Fruit fly (Drosophila melanogaster) whole organism, embryonic: ENCODE measurements around the gene CG42726.

Experiments used
- Adf1 ChIP-seq: fragments of 200-800 bp; sonication (Bioruptor generic); IDR thresholded peaks from 2 replicates; pipeline ENCODE4 v1.3.6; 2022; ENCODE audit warnings: missing biosample characterization, missing genetic modification characterization
- Antp ChIP-seq: fragments of 200-800 bp; sonication (Bioruptor generic); optimal IDR thresholded peaks from 3 replicates; lab custom pipeline; 2016; ENCODE audit warnings: missing biosample characterization, missing genetic modification characterization
- Bgb ChIP-seq: fragments of 200-800 bp; sonication (Bioruptor generic); IDR thresholded peaks from 2 replicates; pipeline ENCODE4 v1.3.6; 2022; ENCODE audit warnings: missing biosample characterization, missing genetic modification characterization; ENCODE audit not compliant: partially characterized antibody
- Bteb2 ChIP-seq: fragments of 200-800 bp; sonication (Bioruptor generic); optimal IDR thresholded peaks from 2 replicates; lab custom pipeline; 2016; ENCODE audit warnings: missing biosample characterization, missing genetic modification characterization
- CG11723 ChIP-seq: fragments of 200-800 bp; sonication (Bioruptor generic); optimal IDR thresholded peaks from 2 replicates; lab custom pipeline; 2017; ENCODE audit warnings: missing biosample characterization, mild to moderate bottlenecking, missing genetic modification characterization
- CG12155 ChIP-seq: fragments of 200-800 bp; sonication (Bioruptor generic); optimal IDR thresholded peaks from 3 replicates; lab custom pipeline; 2016; ENCODE audit warnings: missing biosample characterization, missing genetic modification characterization
- CG13424 ChIP-seq: fragments of 200-800 bp; sonication (Bioruptor generic); optimal IDR thresholded peaks from 2 replicates; lab custom pipeline; 2019; ENCODE audit warnings: missing biosample characterization, mild to moderate bottlenecking, missing genetic modification characterization, moderate library complexity
- CG14710 ChIP-seq: fragments of 200-800 bp; sonication (Bioruptor generic); optimal IDR thresholded peaks from 3 replicates; lab custom pipeline; 2019; ENCODE audit warnings: missing biosample characterization, mild to moderate bottlenecking, missing genetic modification characterization, moderate library complexity
- CG15011 ChIP-seq: fragments of 200-800 bp; sonication (Bioruptor generic); optimal IDR thresholded peaks from 3 replicates; lab custom pipeline; 2018; ENCODE audit warnings: missing biosample characterization, mild to moderate bottlenecking, missing genetic modification characterization
- CG15514 ChIP-seq: fragments of 200-800 bp; sonication (Bioruptor generic); optimal IDR thresholded peaks from 3 replicates; lab custom pipeline; 2017; ENCODE audit warnings: missing biosample characterization, missing genetic modification characterization, mild to moderate bottlenecking, moderate library complexity, missing genetic modification reagents
- CG17829 ChIP-seq: fragments of 200-800 bp; optimal IDR thresholded peaks from 2 replicates; lab custom pipeline; 2019; ENCODE audit warnings: missing biosample characterization, mild to moderate bottlenecking, missing genetic modification characterization, moderate library complexity
- CG18599 ChIP-seq: fragments of 200-800 bp; sonication (Bioruptor generic); optimal IDR thresholded peaks from 3 replicates; lab custom pipeline; 2017; ENCODE audit warnings: missing biosample characterization, missing genetic modification characterization, mild to moderate bottlenecking, moderate library complexity, missing genetic modification reagents
- CG2889 ChIP-seq: fragments of 200-800 bp; sonication (Bioruptor generic); IDR thresholded peaks from 3 replicates; pipeline ENCODE4 v1.3.6; 2022; ENCODE audit warnings: missing biosample characterization, missing genetic modification characterization
- CG3838 ChIP-seq: fragments of 200-800 bp; sonication (Bioruptor generic); optimal IDR thresholded peaks from 3 replicates; lab custom pipeline; 2016; ENCODE audit warnings: missing biosample characterization, missing genetic modification characterization
- CG42726 ChIP-seq: fragments of 200-800 bp; sonication (Bioruptor generic); IDR thresholded peaks from 2 replicates; pipeline ENCODE4 v1.3.6; 2022; ENCODE audit warnings: missing biosample characterization, missing genetic modification characterization; ENCODE audit not compliant: partially characterized antibody
- CG4360 ChIP-seq: fragments of 200-800 bp; sonication (Bioruptor generic); IDR thresholded peaks from 2 replicates; pipeline ENCODE4 v1.3.6; 2022; ENCODE audit warnings: missing biosample characterization, missing genetic modification characterization
- CG6654 ChIP-seq: fragments of 200-800 bp; sonication (Bioruptor generic); optimal IDR thresholded peaks from 2 replicates; lab custom pipeline; 2017; ENCODE audit warnings: missing biosample characterization, mild to moderate bottlenecking, missing genetic modification characterization
- CG6791 ChIP-seq: fragments of 200-800 bp; sonication (Bioruptor generic); IDR thresholded peaks from 3 replicates; pipeline ENCODE4 v1.3.6; 2022; ENCODE audit warnings: missing biosample characterization, missing genetic modification characterization; ENCODE audit not compliant: partially characterized antibody
- CG6854 ChIP-seq: fragments of 200-800 bp; sonication (Bioruptor generic); optimal IDR thresholded peaks from 3 replicates; lab custom pipeline; 2017; ENCODE audit warnings: missing biosample characterization, mild to moderate bottlenecking, missing genetic modification characterization
- CG9817 ChIP-seq: fragments of 200-800 bp; sonication (Bioruptor generic); optimal IDR thresholded peaks from 2 replicates; lab custom pipeline; 2018; ENCODE audit warnings: missing biosample characterization, mild to moderate bottlenecking, missing genetic modification characterization, moderate library complexity
- CoRest ChIP-seq: fragments of 200-800 bp; sonication (Bioruptor generic); optimal IDR thresholded peaks from 3 replicates; lab custom pipeline; 2018; ENCODE audit warnings: missing biosample characterization, mild to moderate bottlenecking, missing genetic modification characterization, moderate library complexity
- Dll ChIP-seq: fragments of 200-800 bp; sonication (Bioruptor generic); IDR thresholded peaks from 4 replicates; pipeline ENCODE4 v1.3.6; 2022; ENCODE audit warnings: missing biosample characterization, missing genetic modification characterization; ENCODE audit not compliant: partially characterized antibody
- Dref ChIP-seq: fragments of 200-800 bp; sonication (Bioruptor generic); IDR thresholded peaks from 2 replicates; pipeline ENCODE4 v1.3.6; 2022; ENCODE audit warnings: missing biosample characterization, missing genetic modification characterization
- Fer1 ChIP-seq: fragments of 200-800 bp; sonication (Bioruptor generic); optimal IDR thresholded peaks from 2 replicates; lab custom pipeline; 2017; ENCODE audit warnings: missing biosample characterization, mild to moderate bottlenecking, missing genetic modification characterization
- Hr39 ChIP-seq: fragments of >200 bp; optimal IDR thresholded peaks from 2 replicates; lab custom pipeline; 2017
- Meics ChIP-seq: fragments of 200-800 bp; sonication (Bioruptor generic); optimal IDR thresholded peaks from 2 replicates; lab custom pipeline; 2017; ENCODE audit warnings: missing biosample characterization, mild to moderate bottlenecking, missing genetic modification characterization
- Mes4 ChIP-seq: fragments of 200-800 bp; sonication (Bioruptor generic); optimal IDR thresholded peaks from 2 replicates; lab custom pipeline; 2016; ENCODE audit warnings: missing biosample characterization, missing genetic modification characterization
- Nf-YC ChIP-seq: fragments of 200-800 bp; optimal IDR thresholded peaks from 3 replicates; lab custom pipeline; 2019; ENCODE audit warnings: missing biosample characterization, mild to moderate bottlenecking, missing genetic modification characterization, moderate library complexity
- Rfx ChIP-seq: fragments of 200-800 bp; sonication (Bioruptor generic); IDR thresholded peaks from 2 replicates; pipeline ENCODE4 v1.3.6; 2022; ENCODE audit warnings: missing biosample characterization, missing genetic modification characterization
- Scr ChIP-seq: fragments of 200-800 bp; sonication (Bioruptor generic); IDR thresholded peaks from 2 replicates; pipeline ENCODE4 v1.3.6; 2022; ENCODE audit warnings: missing biosample characterization, missing genetic modification characterization; ENCODE audit not compliant: partially characterized antibody
- Vsx1 ChIP-seq: fragments of 200-800 bp; sonication (Bioruptor generic); optimal IDR thresholded peaks from 2 replicates; lab custom pipeline; 2017; ENCODE audit warnings: missing biosample characterization, mild to moderate bottlenecking, missing genetic modification characterization, missing genetic modification reagents
- ab ChIP-seq: fragments of 200-800 bp; sonication (Bioruptor generic); optimal IDR thresholded peaks from 2 replicates; lab custom pipeline; 2016; ENCODE audit warnings: missing biosample characterization, missing genetic modification characterization
- amos ChIP-seq: fragments of 200-800 bp; sonication (Bioruptor generic); IDR thresholded peaks from 2 replicates; pipeline ENCODE4 v1.3.6; 2022; ENCODE audit warnings: missing biosample characterization, missing genetic modification characterization; ENCODE audit not compliant: partially characterized antibody
- bowl ChIP-seq: fragments of 200-800 bp; sonication (Bioruptor generic); IDR thresholded peaks from 2 replicates; pipeline ENCODE4 v1.3.6; 2022; ENCODE audit warnings: missing biosample characterization, missing genetic modification characterization
- bsh ChIP-seq, 2 experiments: fragments of 200-800 bp; sonication (Bioruptor generic); optimal IDR thresholded peaks; 2 replicates each; lab custom pipeline; 2017 to 2018; ENCODE audit warnings: mild to moderate bottlenecking in 2 of 2, missing biosample characterization in 2 of 2, missing genetic modification characterization in 2 of 2, moderate library complexity in 1 of 2
- cad ChIP-seq: fragments of >200 bp; optimal IDR thresholded peaks from 2 replicates; lab custom pipeline; 2017; ENCODE audit warnings: missing biosample characterization, missing genetic modification characterization
- gt ChIP-seq: fragments of 200-800 bp; sonication (Bioruptor generic); IDR thresholded peaks from 2 replicates; pipeline ENCODE4 v1.3.6; 2022; ENCODE audit warnings: missing biosample characterization, missing genetic modification characterization
- lilli ChIP-seq: fragments of 200-800 bp; sonication (Bioruptor generic); optimal IDR thresholded peaks from 3 replicates; lab custom pipeline; 2016; ENCODE audit warnings: missing biosample characterization, missing genetic modification characterization
- lmd ChIP-seq: fragments of 200-800 bp; sonication (Bioruptor generic); IDR thresholded peaks from 2 replicates; pipeline ENCODE4 v1.3.6; 2022; ENCODE audit warnings: missing biosample characterization, missing genetic modification characterization
- phol ChIP-seq: fragments of 200-800 bp; sonication (Bioruptor generic); optimal IDR thresholded peaks from 3 replicates; lab custom pipeline; 2018; ENCODE audit warnings: missing biosample characterization, mild to moderate bottlenecking, missing genetic modification characterization, moderate library complexity
- pum ChIP-seq: fragments of 200-800 bp; sonication (Bioruptor generic); optimal IDR thresholded peaks from 2 replicates; lab custom pipeline; 2016; ENCODE audit warnings: missing biosample characterization, missing genetic modification characterization
- pzg ChIP-seq: fragments of 200-800 bp; sonication (Bioruptor generic); optimal IDR thresholded peaks from 3 replicates; lab custom pipeline; 2018; ENCODE audit warnings: missing biosample characterization, mild to moderate bottlenecking, missing genetic modification characterization, moderate library complexity
- run ChIP-seq: fragments of 200-800 bp; sonication (Bioruptor generic); optimal IDR thresholded peaks from 3 replicates; lab custom pipeline; 2018; ENCODE audit warnings: missing biosample characterization, mild to moderate bottlenecking, missing genetic modification characterization
- slou ChIP-seq: fragments of 200-800 bp; sonication (Bioruptor generic); optimal IDR thresholded peaks from 3 replicates; lab custom pipeline; 2016; ENCODE audit warnings: missing biosample characterization, missing genetic modification characterization
- sr ChIP-seq: fragments of 200-800 bp; sonication (Bioruptor generic); IDR thresholded peaks from 3 replicates; pipeline ENCODE4 v1.3.6; 2022; ENCODE audit warnings: missing biosample characterization, missing genetic modification characterization
- tin ChIP-seq: fragments of 200-800 bp; sonication (Bioruptor generic); optimal IDR thresholded peaks from 3 replicates; lab custom pipeline; 2016; ENCODE audit warnings: missing biosample characterization, missing genetic modification characterization
- tll ChIP-seq, 2 experiments: fragments of 200-800 bp in 1 of 2; fragments of >200 bp in 1 of 2; sonication (Bioruptor generic) in 1 of 2; optimal IDR thresholded peaks; 2 replicates each; lab custom pipeline; 2017 to 2019; ENCODE audit warnings: missing biosample characterization in 2 of 2, missing genetic modification characterization in 2 of 2, mild to moderate bottlenecking in 1 of 2, moderate library complexity in 1 of 2
- trem ChIP-seq: fragments of 200-800 bp; optimal IDR thresholded peaks from 3 replicates; lab custom pipeline; 2019; ENCODE audit warnings: missing biosample characterization, mild to moderate bottlenecking, missing genetic modification characterization, moderate library complexity
- zf30C ChIP-seq: fragments of 200-800 bp; sonication (Bioruptor generic); optimal IDR thresholded peaks from 3 replicates; lab custom pipeline; 2018; ENCODE audit warnings: missing biosample characterization, mild to moderate bottlenecking, missing genetic modification characterization
- zfh2 ChIP-seq: fragments of 200-800 bp; sonication (Bioruptor generic); optimal IDR thresholded peaks from 2 replicates; lab custom pipeline; 2016; ENCODE audit warnings: missing biosample characterization, missing genetic modification characterization

The CG42726 gene

DNA sequence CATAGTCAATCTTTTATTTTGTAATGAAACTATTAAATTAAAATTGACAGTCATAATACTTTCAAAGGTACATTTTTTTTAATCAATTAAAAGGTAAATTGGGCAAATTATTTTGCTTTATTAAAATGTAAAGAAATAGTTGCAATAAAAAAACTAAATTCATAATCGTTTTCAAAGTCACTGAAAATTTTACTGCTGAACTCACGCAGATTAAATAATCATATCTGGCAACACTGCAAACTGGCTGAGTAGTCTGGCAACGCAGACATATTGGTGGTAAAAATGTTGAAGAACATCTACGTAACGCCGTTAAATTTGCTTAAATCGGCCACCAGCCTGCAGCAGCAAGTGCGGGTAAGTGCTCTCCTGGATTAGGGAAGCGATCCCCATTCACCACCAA is 17.4 kb upstream of the CG42726 start, which contains the start of gene mRpL9:
Gene mRpL9 (plus strand): TSS at position 267 of the 400 bp plus-strand sequence.
- TF ChIP-seq CG6854 (GFP tag; lab: Kevin White, UChicago) (no peak), pum (peak; percentile 9), sr (GFP tag; lab: Robert Waterston, UW) (no peak), CG18599 (GFP tag; lab: Kevin White, UChicago) (no peak), Dll (GFP tag; lab: Robert Waterston, UW) (peak; percentile 49; the same call in 2 of the 4 replicates), CG15011 (GFP tag; lab: Kevin White, UChicago) (no peak), bowl (no peak), CG13424 (peak; percentile 22), CG6654 (GFP tag; lab: Kevin White, UChicago) (no peak), Meics (GFP tag; lab: Kevin White, UChicago) (peak; percentile 6), tin (GFP tag; lab: Kevin White, UChicago) (peak; percentile 20), amos (GFP tag; lab: Robert Waterston, UW) (peak; percentile 26; the same call in 1 of the 2 replicates), CG6791 (GFP tag; lab: Robert Waterston, UW) (no peak), phol (peak; percentile 52), tll (GFP tag; optimal IDR thresholded peaks at IDR 0.05; lab: Kevin White, UChicago) (peak in 1 of 2 experiments; percentile 34), Adf1 (no peak), Mes4 (GFP tag; lab: Kevin White, UChicago) (no peak), CG42726 (GFP tag; lab: Robert Waterston, UW) (no peak), Antp (GFP tag; lab: Kevin White, UChicago) (peak; percentile 17), CG9817 (tag; lab: Kevin White, UChicago) (peak; percentile 33), slou (GFP tag; lab: Kevin White, UChicago) (no peak), Rfx (GFP tag; lab: Robert Waterston, UW) (peak; percentile 47; the same call in 1 of the 2 replicates), Fer1 (GFP tag; lab: Kevin White, UChicago) (peak; percentile 20), Scr (GFP tag; lab: Robert Waterston, UW) (peak; percentile 27; the same call in 1 of the 2 replicates), Dref (GFP tag; lab: Robert Waterston, UW) (peak; percentile 29; the same call in 1 of the 2 replicates), CG4360 (no peak), Hr39 (lab: Kevin White, UChicago) (no peak), lilli (GFP tag; lab: Kevin White, UChicago) (peak; percentile 28), Vsx1 (GFP tag; lab: Kevin White, UChicago) (no peak), CG11723 (GFP tag; lab: Kevin White, UChicago) (no peak), trem (tag; lab: Kevin White, UChicago) (peak; percentile 67), Bgb (GFP tag; lab: Robert Waterston, UW) (no peak), CG12155 (GFP tag; lab: Kevin White, UChicago) (peak; percentile 65), zf30C (GFP tag; lab: Kevin White, UChicago) (peak; percentile 10), zfh2 (peak; percentile 56), CG14710 (tag; lab: Kevin White, UChicago) (peak; percentile 64), pzg (GFP tag; lab: Kevin White, UChicago) (peak; percentile 69), lmd (GFP tag; lab: Robert Waterston, UW) (peak; percentile 24; the same call in 1 of the 2 replicates), CG2889 (GFP tag; lab: Robert Waterston, UW) (no peak), CG17829 (peak; percentile 32), Nf-YC (peak; percentile 26), CoRest (tag; lab: Kevin White, UChicago) (peak; percentile 39), CG15514 (GFP tag; lab: Kevin White, UChicago) (peak; percentile 52), ab (GFP tag; lab: Kevin White, UChicago) (no peak), cad (GFP tag; lab: Kevin White, UChicago) (no peak), bsh (GFP tag; optimal IDR thresholded peaks at IDR 0.05; lab: Kevin White, UChicago) (peak in 1 of 2 experiments; percentile 7), CG3838 (GFP tag; lab: Kevin White, UChicago) (no peak), run (tag; lab: Kevin White, UChicago) (no peak), gt (GFP tag; lab: Robert Waterston, UW) (no peak), Bteb2 (peak; percentile 12)
